Worm (Caenorhabditis elegans): ENCODE measurements around the gene srlf-29.

The srlf-29 gene

ce11 chrII:1683742-1684141, 17.6 kb downstream of the srlf-29 start, which contains the start of gene fbxb-25:
Gene fbxb-25 (plus strand): TSS chrII:1684042.
- TF ChIP-seq T22C8.4 (GFP tag; IDR thresholded peaks at IDR 0.05) (no peak), ref-1 (GFP tag; conservative IDR thresholded peaks at IDR 0.05) (no peak), cog-1 (tag; optimal IDR thresholded peaks at IDR 0.05) (no peak), ztf-29 (GFP tag; IDR thresholded peaks at IDR 0.05) (no peak), klf-2 (GFP tag; conservative IDR thresholded peaks at IDR 0.05) (no peak), flt-1 (GFP tag; IDR thresholded peaks at IDR 0.05) (no peak), med-1 (GFP tag; optimal IDR thresholded peaks at IDR 0.05; ENCODE audit: insufficient read depth) (no peak), ztf-23 (GFP tag; IDR thresholded peaks at IDR 0.05) (no peak), tab-1 (GFP tag; IDR thresholded peaks at IDR 0.05) (no peak)

- TF ChIP-seq klf-2 (GFP tag; conservative IDR thresholded peaks at IDR 0.05) (no peak), tab-1 (GFP tag; IDR thresholded peaks at IDR 0.05) (no peak), flt-1 (GFP tag; IDR thresholded peaks at IDR 0.05) (no peak), ref-1 (GFP tag; conservative IDR thresholded peaks at IDR 0.05) (no peak), ztf-23 (GFP tag; IDR thresholded peaks at IDR 0.05) (no peak), ztf-29 (GFP tag; IDR thresholded peaks at IDR 0.05) (no peak), T22C8.4 (GFP tag; IDR thresholded peaks at IDR 0.05) (no peak), med-1 (GFP tag; optimal IDR thresholded peaks at IDR 0.05; ENCODE audit: insufficient read depth) (no peak), cog-1 (tag; optimal IDR thresholded peaks at IDR 0.05) (no peak)
Observed at ce11 chrII:1688813-1689212, 22.7 kb downstream of the srlf-29 start, which contains the start of the genes fbxb-18 and fbxb-19. Gene fbxb-18 (minus strand): TSS chrII:1688913. Gene fbxb-19 (minus strand): TSS chrII:1689181.

- no peak for TF ChIP-seq ztf-23 (GFP tag; IDR thresholded peaks at IDR 0.05)
- TF ChIP-seq flt-1 (GFP tag; IDR thresholded peaks at IDR 0.05), result no peak
- no peak for TF ChIP-seq klf-2 (GFP tag; conservative IDR thresholded peaks at IDR 0.05)
- no peak for TF ChIP-seq T22C8.4 (GFP tag; IDR thresholded peaks at IDR 0.05)
- TF ChIP-seq tab-1 (GFP tag; IDR thresholded peaks at IDR 0.05), result no peak
- TF ChIP-seq med-1 (GFP tag; optimal IDR thresholded peaks at IDR 0.05; ENCODE audit: insufficient read depth), result no peak
- no peak for TF ChIP-seq cog-1 (tag; optimal IDR thresholded peaks at IDR 0.05)
- TF ChIP-seq ref-1 (GFP tag; conservative IDR thresholded peaks at IDR 0.05), result no peak
- TF ChIP-seq ztf-29 (GFP tag; IDR thresholded peaks at IDR 0.05), result no peak
Observed at ce11 chrII:1691011-1691410, 24.9 kb downstream of the srlf-29 start, which contains the start of gene fbxc-22. Gene fbxc-22 (minus strand): TSS chrII:1691111.

ce11 chrII:1692827-1693226, 26.7 kb downstream of the srlf-29 start, which contains the start of gene fbxc-21:
Gene fbxc-21 (minus strand): TSS chrII:1692927.
- TF ChIP-seq klf-2 (GFP tag; conservative IDR thresholded peaks at IDR 0.05), result no peak
- TF ChIP-seq flt-1 (GFP tag; IDR thresholded peaks at IDR 0.05), result no peak
- no peak for TF ChIP-seq ztf-23 (GFP tag; IDR thresholded peaks at IDR 0.05)
- TF ChIP-seq cog-1 (tag; optimal IDR thresholded peaks at IDR 0.05), result no peak
- TF ChIP-seq ztf-29 (GFP tag; IDR thresholded peaks at IDR 0.05), result no peak
- TF ChIP-seq tab-1 (GFP tag; IDR thresholded peaks at IDR 0.05), result no peak
- no peak for TF ChIP-seq med-1 (GFP tag; optimal IDR thresholded peaks at IDR 0.05; ENCODE audit: insufficient read depth)

- TF ChIP-seq cog-1 (tag; optimal IDR thresholded peaks at IDR 0.05), result no peak
- no peak for TF ChIP-seq ztf-23 (GFP tag; IDR thresholded peaks at IDR 0.05)
- no peak for TF ChIP-seq klf-2 (GFP tag; conservative IDR thresholded peaks at IDR 0.05)
- no peak for TF ChIP-seq T22C8.4 (GFP tag; IDR thresholded peaks at IDR 0.05)
- no peak for TF ChIP-seq flt-1 (GFP tag; IDR thresholded peaks at IDR 0.05)
- TF ChIP-seq tab-1 (GFP tag; IDR thresholded peaks at IDR 0.05), result no peak
- no peak for TF ChIP-seq ztf-29 (GFP tag; IDR thresholded peaks at IDR 0.05)
- TF ChIP-seq ref-1 (GFP tag; conservative IDR thresholded peaks at IDR 0.05), result no peak
- no peak for TF ChIP-seq med-1 (GFP tag; optimal IDR thresholded peaks at IDR 0.05; ENCODE audit: insufficient read depth)
Observed at ce11 chrII:1694530-1694929, 28.4 kb downstream of the srlf-29 start, which contains the start of gene fbxc-26. Gene fbxc-26 (minus strand): TSS chrII:1694630.

- no peak for TF ChIP-seq T22C8.4 (GFP tag; IDR thresholded peaks at IDR 0.05)
- TF ChIP-seq ztf-23 (GFP tag; IDR thresholded peaks at IDR 0.05), result no peak
- no peak for TF ChIP-seq cog-1 (tag; optimal IDR thresholded peaks at IDR 0.05)
Observed at ce11 chrII:1695861-1696260, 29.7 kb downstream of the srlf-29 start, which contains the start of gene F58E1.13. Gene F58E1.13 (minus strand): TSS chrII:1695872.

- no peak for TF ChIP-seq ztf-23 (GFP tag; IDR thresholded peaks at IDR 0.05)
- TF ChIP-seq klf-2 (GFP tag; conservative IDR thresholded peaks at IDR 0.05), result no peak
- no peak for TF ChIP-seq cog-1 (tag; optimal IDR thresholded peaks at IDR 0.05)
Observed at ce11 chrII:1703363-1703762, 37.2 kb downstream of the srlf-29 start, which contains the start of gene fbxb-47. Gene fbxb-47 (minus strand): TSS chrII:1703463.

- TF ChIP-seq med-1 (GFP tag; optimal IDR thresholded peaks at IDR 0.05; ENCODE audit: insufficient read depth), result no peak
- no peak for TF ChIP-seq ztf-23 (GFP tag; IDR thresholded peaks at IDR 0.05)
- no peak for TF ChIP-seq flt-1 (GFP tag; IDR thresholded peaks at IDR 0.05)
- no peak for TF ChIP-seq klf-2 (GFP tag; conservative IDR thresholded peaks at IDR 0.05)
- no peak for TF ChIP-seq T22C8.4 (GFP tag; IDR thresholded peaks at IDR 0.05)
- no peak for TF ChIP-seq ztf-29 (GFP tag; IDR thresholded peaks at IDR 0.05)
- TF ChIP-seq tab-1 (GFP tag; IDR thresholded peaks at IDR 0.05), result no peak
- no peak for TF ChIP-seq ref-1 (GFP tag; conservative IDR thresholded peaks at IDR 0.05)
- TF ChIP-seq cog-1 (tag; optimal IDR thresholded peaks at IDR 0.05), result no peak
Observed at ce11 chrII:1706385-1706784, 40.3 kb downstream of the srlf-29 start, which contains the start of gene sdz-18. Gene sdz-18 (minus strand): TSS chrII:1706485.

- no peak for TF ChIP-seq T22C8.4 (GFP tag; IDR thresholded peaks at IDR 0.05)
- TF ChIP-seq ztf-29 (GFP tag; IDR thresholded peaks at IDR 0.05), result no peak
- TF ChIP-seq klf-2 (GFP tag; conservative IDR thresholded peaks at IDR 0.05), result no peak
- TF ChIP-seq ref-1 (GFP tag; conservative IDR thresholded peaks at IDR 0.05), result no peak
- no peak for TF ChIP-seq med-1 (GFP tag; optimal IDR thresholded peaks at IDR 0.05; ENCODE audit: insufficient read depth)
- TF ChIP-seq tab-1 (GFP tag; IDR thresholded peaks at IDR 0.05), result no peak
- TF ChIP-seq ztf-23 (GFP tag; IDR thresholded peaks at IDR 0.05), result no peak
- no peak for TF ChIP-seq cog-1 (tag; optimal IDR thresholded peaks at IDR 0.05)
- TF ChIP-seq flt-1 (GFP tag; IDR thresholded peaks at IDR 0.05), result no peak
Observed at ce11 chrII:1709959-1710358, 43.8 kb downstream of the srlf-29 start, which contains the start of gene fbxa-184. Gene fbxa-184 (plus strand): TSS chrII:1710259.

- TF ChIP-seq flt-1 (GFP tag; IDR thresholded peaks at IDR 0.05) (no peak), ref-1 (GFP tag; conservative IDR thresholded peaks at IDR 0.05) (no peak), tab-1 (GFP tag; IDR thresholded peaks at IDR 0.05) (no peak), med-1 (GFP tag; optimal IDR thresholded peaks at IDR 0.05; ENCODE audit: insufficient read depth) (no peak), ztf-23 (GFP tag; IDR thresholded peaks at IDR 0.05) (no peak), ztf-29 (GFP tag; IDR thresholded peaks at IDR 0.05) (no peak), cog-1 (tag; optimal IDR thresholded peaks at IDR 0.05) (no peak), klf-2 (GFP tag; conservative IDR thresholded peaks at IDR 0.05) (no peak), T22C8.4 (GFP tag; IDR thresholded peaks at IDR 0.05) (no peak)
Observed at ce11 chrII:1712938-1713337, 46.8 kb downstream of the srlf-29 start, which contains the start of gene btb-7. Gene btb-7 (plus strand): TSS chrII:1713238.

Measured in whole organism, midembryonic.